Fruit fly (Drosophila melanogaster) S2 (cell line): ENCODE results near the gene CG32266.

Experiments
- CG8478 ChIP-seq: fragments of >200 bp; optimal IDR thresholded peaks from 2 replicates; lab custom pipeline; 2018
- CTCF ChIP-seq, 2 experiments: fragments of >200 bp; optimal IDR thresholded peaks; 2 replicates each; lab custom pipeline; 2018

Gene CG32266

dm6 chr3L:3788790-3789421 lies 1.7 kb upstream of the CG32266 start:
- TF ChIP-seq CTCF (optimal IDR thresholded peaks at IDR 0.05; lab: Kevin White, UChicago) (peak; percentile 30 to 67), CG8478 (no peak)

dm6 chr3L:3791043-3791682 lies 559 bp downstream of the CG32266 start:
- TF ChIP-seq CG8478 (no peak), CTCF (optimal IDR thresholded peaks at IDR 0.05; lab: Kevin White, UChicago) (no peak)

DNA sequence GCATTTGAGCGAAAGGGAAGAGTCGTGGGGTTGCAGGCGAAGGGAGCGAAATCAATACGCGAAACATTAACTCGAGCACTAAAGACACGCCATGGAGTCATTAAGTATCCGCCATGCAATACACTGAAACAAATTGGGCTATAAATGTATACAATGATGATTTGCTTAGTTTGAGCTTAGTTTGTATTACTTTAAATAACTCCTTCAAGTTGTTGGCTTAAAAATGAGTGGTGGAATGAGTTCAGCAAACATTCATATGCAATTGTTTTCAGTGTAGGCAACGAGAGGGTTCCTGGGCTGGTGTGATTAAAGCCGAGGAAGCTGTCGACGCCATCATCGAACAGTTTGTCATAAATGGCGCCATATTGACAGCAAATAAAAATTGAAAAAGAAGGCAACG lies 7.1 kb downstream of the CG32266 start:
- no peak for TF ChIP-seq CTCF (optimal IDR thresholded peaks at IDR 0.05; lab: Kevin White, UChicago)
- no peak for TF ChIP-seq CG8478

DNA sequence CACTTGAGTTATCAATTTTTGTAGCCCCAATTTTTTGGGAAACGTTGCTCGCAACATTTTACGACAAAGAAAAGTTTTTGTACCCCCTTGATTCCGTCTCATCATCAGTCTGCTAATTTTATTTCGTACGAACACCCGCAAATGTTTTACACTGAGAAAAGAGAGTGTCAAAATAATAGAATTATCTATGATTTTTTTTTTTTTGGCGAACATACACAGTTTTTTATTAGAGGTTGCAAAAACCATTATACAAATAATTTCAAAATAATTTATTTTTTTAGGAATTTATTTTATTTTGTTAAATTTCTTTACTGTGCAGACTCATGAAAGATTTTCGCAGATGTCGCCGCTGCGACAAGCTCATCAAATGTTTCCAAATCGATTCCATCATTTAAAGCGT lies 7.9 kb downstream of the CG32266 start:
- no peak for TF ChIP-seq CTCF (optimal IDR thresholded peaks at IDR 0.05; lab: Kevin White, UChicago)
- TF ChIP-seq CG8478: no peak

DNA sequence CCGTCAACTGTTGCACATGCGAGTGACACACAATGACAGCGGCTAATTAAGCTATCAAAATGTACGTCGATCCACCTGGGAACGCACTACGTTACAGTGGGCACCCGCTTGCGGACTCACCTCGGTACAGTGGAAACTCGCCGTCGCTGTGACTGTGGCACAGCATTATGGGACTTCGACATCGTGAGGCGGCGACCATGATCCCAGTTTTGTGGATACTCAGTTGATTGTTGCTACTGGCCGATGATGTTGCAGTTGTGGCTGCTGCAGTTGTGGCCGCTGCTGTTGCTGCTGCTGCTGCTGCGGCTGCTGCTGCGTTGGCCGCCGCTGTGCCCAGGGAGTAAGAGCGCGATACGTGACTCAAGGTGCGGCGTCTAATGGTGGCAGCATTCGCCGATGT lies 9.2 kb downstream of the CG32266 start:
- TF ChIP-seq CTCF (optimal IDR thresholded peaks at IDR 0.05; lab: Kevin White, UChicago) (no peak), CG8478 (no peak)

- no peak for TF ChIP-seq CTCF (optimal IDR thresholded peaks at IDR 0.05; lab: Kevin White, UChicago)
- TF ChIP-seq CG8478: no peak
Observed at dm6 chr3L:3801343-3801742, 10.7 kb downstream of the CG32266 start.

dm6 chr3L:3801813-3802212 lies 11.2 kb downstream of the CG32266 start:
- TF ChIP-seq CTCF (optimal IDR thresholded peaks at IDR 0.05; lab: Kevin White, UChicago) (no peak), CG8478 (no peak)

DNA sequence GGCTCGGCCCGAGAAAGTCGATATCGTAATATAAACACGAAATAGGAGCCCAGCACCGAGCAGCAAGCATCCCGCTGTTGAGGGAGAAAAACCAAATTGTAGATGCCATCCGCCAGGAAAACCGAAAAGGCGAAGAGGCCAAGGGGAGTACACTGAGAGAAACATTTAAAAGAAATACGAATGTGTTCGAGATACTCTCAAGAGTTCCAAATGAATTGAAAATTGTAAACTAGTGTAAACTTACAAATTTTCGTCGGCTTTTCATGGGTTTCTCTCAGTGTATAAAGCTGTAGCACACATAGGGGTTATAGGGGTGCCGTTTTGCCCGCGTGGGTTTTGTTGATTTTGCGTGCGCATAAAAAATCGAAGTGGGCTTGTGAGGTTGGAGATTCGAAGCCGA lies 12.1 kb downstream of the CG32266 start:
- TF ChIP-seq CG8478 (no peak), CTCF (optimal IDR thresholded peaks at IDR 0.05; lab: Kevin White, UChicago) (no peak)

- no peak for TF ChIP-seq CG8478
- no peak for TF ChIP-seq CTCF (optimal IDR thresholded peaks at IDR 0.05; lab: Kevin White, UChicago)
Observed at dm6 chr3L:3806330-3806729, 15.7 kb downstream of the CG32266 start, which contains the start of the genes CG32264, ntc and IntS10. Gene CG32264, minus strand, starts transcription at chr3L:3806459. Gene ntc, minus strand, starts transcription at chr3L:3806459. Gene IntS10, plus strand, starts transcription at chr3L:3806710.

DNA sequence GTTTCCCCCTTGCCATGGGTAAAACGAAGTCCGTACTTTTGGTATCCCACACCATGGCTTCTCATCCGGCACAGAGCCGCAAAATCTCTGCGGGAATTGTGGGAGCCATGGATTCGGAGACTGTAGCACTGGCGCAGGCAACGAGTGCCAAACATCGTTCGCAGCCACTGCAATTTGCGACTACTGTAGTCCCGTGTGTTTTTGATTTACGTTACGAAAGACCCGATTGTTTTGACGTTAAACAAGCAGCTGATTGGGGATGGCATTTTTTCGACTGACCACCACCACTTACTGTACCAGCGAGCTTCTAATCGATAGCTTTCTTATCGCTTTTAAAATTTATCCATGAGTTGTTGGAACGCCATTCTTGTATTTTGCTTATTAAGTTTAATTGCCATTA lies 19.3 kb downstream of the CG32266 start, which contains the start of gene CG32262:
CG32262 (minus strand) TSS at position 254 of the 400 bp plus-strand sequence.
- no peak for TF ChIP-seq CG8478

dm6 chr3L:3811089-3811488 lies 20.5 kb downstream of the CG32266 start, which contains the start of the genes CG32263 and PIG-B:
Gene CG32263, minus strand, starts transcription at chr3L:3811114.
Gene PIG-B, plus strand, starts transcription at chr3L:3811263.
- TF ChIP-seq CG8478 (no peak), CTCF (optimal IDR thresholded peaks at IDR 0.05; lab: Kevin White, UChicago) (no peak)

dm6 chr3L:3814010-3814833 lies 23.6 kb downstream of the CG32266 start, which contains the start of gene Scsalpha1:
Gene Scsalpha1, plus strand, starts transcription at chr3L:3814211.
- TF ChIP-seq CG8478 (no peak), CTCF (optimal IDR thresholded peaks at IDR 0.05; lab: Kevin White, UChicago) (peak; percentile 27 to 35)

dm6 chr3L:3816254-3816653 lies 25.6 kb downstream of the CG32266 start, which contains the start of gene Acp63F:
Gene Acp63F, minus strand, starts transcription at chr3L:3816354.
- TF ChIP-seq CTCF (optimal IDR thresholded peaks at IDR 0.05; lab: Kevin White, UChicago) (no peak), CG8478 (no peak)

DNA sequence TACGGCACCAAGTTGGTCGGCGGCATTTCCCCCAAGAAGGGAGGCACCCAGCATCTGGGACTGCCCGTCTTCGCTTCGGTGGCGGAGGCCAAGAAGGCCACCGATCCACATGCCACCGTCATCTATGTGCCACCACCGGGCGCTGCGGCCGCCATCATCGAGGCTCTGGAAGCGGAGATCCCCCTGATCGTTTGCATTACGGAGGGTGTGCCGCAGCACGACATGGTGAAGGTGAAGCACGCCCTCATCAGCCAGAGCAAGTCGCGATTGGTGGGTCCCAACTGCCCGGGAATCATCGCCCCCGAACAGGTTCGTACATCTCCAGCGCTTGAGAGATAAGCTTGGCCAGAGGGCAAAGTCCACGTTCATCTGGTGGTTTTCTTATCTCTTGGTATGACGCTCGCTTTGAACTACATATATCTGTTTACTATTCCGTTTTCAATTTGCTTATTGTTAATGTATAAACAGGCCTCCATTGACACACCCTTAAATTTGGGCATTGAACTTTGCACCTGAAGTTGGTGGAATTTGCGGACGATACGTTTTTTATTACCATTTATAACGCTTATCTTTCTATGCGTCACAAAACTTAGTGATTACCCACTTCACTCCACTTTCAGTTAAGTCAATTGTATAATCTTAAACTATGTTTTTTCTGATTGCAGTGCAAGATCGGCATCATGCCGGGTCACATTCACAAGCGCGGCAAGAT lies 26.3 kb downstream of the CG32266 start:
- TF ChIP-seq CTCF (optimal IDR thresholded peaks at IDR 0.05; lab: Kevin White, UChicago): no peak
- TF ChIP-seq CG8478: no peak
